Fruit fly (Drosophila melanogaster) whole organism, embryonic: ENCODE results near the gene Lasp.

ENCODE experiments used
- Antp ChIP-seq: fragments of 200-800 bp; sonication (Bioruptor generic); optimal IDR thresholded peaks from 3 replicates; lab custom pipeline; 2016; ENCODE audit warnings: missing biosample characterization, missing genetic modification characterization
- Atf6 ChIP-seq: fragments of 200-800 bp; sonication (Bioruptor generic); IDR thresholded peaks from 2 replicates; pipeline ENCODE4 v1.3.6; 2022; ENCODE audit warnings: missing biosample characterization, missing genetic modification characterization
- CG1024 ChIP-seq: fragments of 200-800 bp; sonication (Bioruptor generic); IDR thresholded peaks from 2 replicates; pipeline ENCODE4 v1.3.6; 2022; ENCODE audit warnings: missing biosample characterization, missing genetic modification characterization
- CG12744 ChIP-seq: fragments of 200-800 bp; sonication (Bioruptor generic); optimal IDR thresholded peaks from 2 replicates; lab custom pipeline; 2016; ENCODE audit warnings: missing biosample characterization, missing genetic modification characterization
- CG13775 ChIP-seq: fragments of 200-800 bp; sonication (Bioruptor generic); optimal IDR thresholded peaks from 3 replicates; lab custom pipeline; 2017; ENCODE audit warnings: missing biosample characterization, mild to moderate bottlenecking, missing genetic modification characterization
- CG14860 ChIP-seq: fragments of 200-800 bp; sonication (Bioruptor generic); IDR thresholded peaks from 3 replicates; pipeline ENCODE4 v1.3.6; 2022; ENCODE audit warnings: missing biosample characterization, missing genetic modification characterization; ENCODE audit not compliant: partially characterized antibody
- CG1602 ChIP-seq: fragments of 200-800 bp; sonication (Bioruptor generic); optimal IDR thresholded peaks from 3 replicates; lab custom pipeline; 2016; ENCODE audit warnings: missing biosample characterization, missing genetic modification characterization
- CG1603 ChIP-seq: fragments of 200-800 bp; sonication (Bioruptor generic); optimal IDR thresholded peaks from 2 replicates; lab custom pipeline; 2019; ENCODE audit warnings: missing biosample characterization, mild to moderate bottlenecking, missing genetic modification characterization, moderate library complexity
- CG17802 ChIP-seq: fragments of 200-800 bp; sonication (Bioruptor generic); optimal IDR thresholded peaks from 2 replicates; lab custom pipeline; 2018; ENCODE audit warnings: missing biosample characterization, mild to moderate bottlenecking, missing genetic modification characterization, moderate library complexity
- CG17829 ChIP-seq: fragments of 200-800 bp; optimal IDR thresholded peaks from 2 replicates; lab custom pipeline; 2019; ENCODE audit warnings: missing biosample characterization, mild to moderate bottlenecking, missing genetic modification characterization, moderate library complexity
- CG1792 ChIP-seq: fragments of 200-800 bp; sonication (Bioruptor generic); optimal IDR thresholded peaks from 2 replicates; lab custom pipeline; 2016; ENCODE audit warnings: missing biosample characterization, missing genetic modification characterization
- CG2120 ChIP-seq: fragments of 200-800 bp; sonication (Bioruptor generic); optimal IDR thresholded peaks from 3 replicates; lab custom pipeline; 2016; ENCODE audit warnings: missing biosample characterization, missing genetic modification characterization
- CG2712 ChIP-seq: fragments of 200-800 bp; optimal IDR thresholded peaks from 3 replicates; lab custom pipeline; 2019; ENCODE audit warnings: missing biosample characterization, mild to moderate bottlenecking, missing genetic modification characterization, moderate library complexity
- CG3065 ChIP-seq: fragments of 200-800 bp; sonication (Bioruptor generic); optimal IDR thresholded peaks from 2 replicates; lab custom pipeline; 2016; ENCODE audit warnings: missing biosample characterization, missing genetic modification characterization
- CG32532 ChIP-seq: fragments of 200-800 bp; sonication (Bioruptor generic); IDR thresholded peaks from 2 replicates; pipeline ENCODE4 v1.3.6; 2022; ENCODE audit warnings: missing biosample characterization, missing genetic modification characterization
- CG43689 ChIP-seq: fragments of 200-800 bp; sonication (Bioruptor generic); IDR thresholded peaks from 2 replicates; pipeline ENCODE4 v1.3.6; 2022; ENCODE audit warnings: missing biosample characterization, missing genetic modification characterization
- CG7786 ChIP-seq: fragments of 200-800 bp; sonication (Bioruptor generic); optimal IDR thresholded peaks from 2 replicates; lab custom pipeline; 2016; ENCODE audit warnings: missing biosample characterization, missing genetic modification characterization
- CG7963 ChIP-seq: fragments of 200-800 bp; sonication (Bioruptor generic); IDR thresholded peaks from 3 replicates; pipeline ENCODE4 v1.3.6; 2022; ENCODE audit warnings: missing biosample characterization, missing genetic modification characterization; ENCODE audit not compliant: partially characterized antibody
- CG8281 ChIP-seq: fragments of 200-800 bp; sonication (Bioruptor generic); optimal IDR thresholded peaks from 2 replicates; lab custom pipeline; 2018; ENCODE audit warnings: missing biosample characterization, mild to moderate bottlenecking, missing genetic modification characterization, moderate library complexity
- E2f1 ChIP-seq: fragments of 200-800 bp; sonication (Bioruptor generic); IDR thresholded peaks from 2 replicates; pipeline ENCODE4 v1.3.6; 2022; ENCODE audit warnings: missing biosample characterization, missing genetic modification characterization
- Elba2 ChIP-seq: fragments of 200-800 bp; sonication (Bioruptor generic); optimal IDR thresholded peaks from 3 replicates; lab custom pipeline; 2016; ENCODE audit warnings: missing biosample characterization, missing genetic modification characterization
- HLH3B ChIP-seq: fragments of 200-800 bp; sonication (Bioruptor generic); IDR thresholded peaks from 2 replicates; pipeline ENCODE4 v1.3.6; 2022; ENCODE audit warnings: missing biosample characterization, missing genetic modification characterization
- Hey ChIP-seq: fragments of 200-800 bp; sonication (Bioruptor generic); optimal IDR thresholded peaks from 3 replicates; lab custom pipeline; 2018; ENCODE audit warnings: missing biosample characterization, mild to moderate bottlenecking, missing genetic modification characterization
- MESR4 ChIP-seq: fragments of 200-800 bp; sonication (Bioruptor generic); optimal IDR thresholded peaks from 2 replicates; lab custom pipeline; 2018; ENCODE audit warnings: missing biosample characterization, mild to moderate bottlenecking, missing genetic modification characterization, moderate library complexity
- Mes4 ChIP-seq: fragments of 200-800 bp; sonication (Bioruptor generic); optimal IDR thresholded peaks from 2 replicates; lab custom pipeline; 2016; ENCODE audit warnings: missing biosample characterization, missing genetic modification characterization
- Myb ChIP-seq: fragments of 200-800 bp; sonication (Bioruptor generic); optimal IDR thresholded peaks from 2 replicates; lab custom pipeline; 2016; ENCODE audit warnings: missing biosample characterization, missing genetic modification characterization
- NK7.1 ChIP-seq: fragments of 200-800 bp; sonication (Bioruptor generic); optimal IDR thresholded peaks from 3 replicates; lab custom pipeline; 2016; ENCODE audit warnings: missing biosample characterization, missing genetic modification characterization
- Optix ChIP-seq: fragments of 200-800 bp; sonication (Bioruptor generic); IDR thresholded peaks from 3 replicates; pipeline ENCODE4 v1.3.6; 2022; ENCODE audit warnings: missing biosample characterization, missing genetic modification characterization
- PHDP ChIP-seq: fragments of 200-800 bp; sonication (Bioruptor generic); optimal IDR thresholded peaks from 3 replicates; lab custom pipeline; 2018; ENCODE audit warnings: missing biosample characterization, mild to moderate bottlenecking, missing genetic modification characterization, moderate library complexity
- Spps ChIP-seq: fragments of 200-800 bp; sonication (Bioruptor generic); optimal IDR thresholded peaks from 2 replicates; lab custom pipeline; 2018; ENCODE audit warnings: missing biosample characterization, mild to moderate bottlenecking, missing genetic modification characterization
- Vsx1 ChIP-seq: fragments of 200-800 bp; sonication (Bioruptor generic); optimal IDR thresholded peaks from 2 replicates; lab custom pipeline; 2017; ENCODE audit warnings: missing biosample characterization, mild to moderate bottlenecking, missing genetic modification characterization, missing genetic modification reagents
- Xbp1 ChIP-seq: fragments of 200-800 bp; sonication (Bioruptor generic); optimal IDR thresholded peaks from 3 replicates; lab custom pipeline; 2016; ENCODE audit warnings: missing biosample characterization, mild to moderate bottlenecking, missing genetic modification characterization
- YL-1 ChIP-seq: fragments of 200-800 bp; sonication (Bioruptor generic); optimal IDR thresholded peaks from 3 replicates; lab custom pipeline; 2017; ENCODE audit warnings: missing biosample characterization, mild to moderate bottlenecking, missing genetic modification characterization
- al ChIP-seq: fragments of 200-800 bp; sonication (Bioruptor generic); IDR thresholded peaks from 2 replicates; pipeline ENCODE4 v1.3.6; 2022; ENCODE audit warnings: missing biosample characterization, missing genetic modification characterization
- bigmax ChIP-seq: fragments of 200-800 bp; sonication (Bioruptor generic); optimal IDR thresholded peaks from 2 replicates; lab custom pipeline; 2018; ENCODE audit warnings: missing biosample characterization, mild to moderate bottlenecking, missing genetic modification characterization
- bsh ChIP-seq, 2 experiments: fragments of 200-800 bp; sonication (Bioruptor generic); optimal IDR thresholded peaks; 2 replicates each; lab custom pipeline; 2017 to 2018; ENCODE audit warnings: mild to moderate bottlenecking in 2 of 2, missing biosample characterization in 2 of 2, missing genetic modification characterization in 2 of 2, moderate library complexity in 1 of 2
- caup ChIP-seq: fragments of 200-800 bp; sonication (Bioruptor generic); optimal IDR thresholded peaks from 3 replicates; lab custom pipeline; 2017; ENCODE audit warnings: missing biosample characterization, mild to moderate bottlenecking, missing genetic modification characterization, moderate library complexity; ENCODE audit not compliant: severe bottlenecking
- cwo ChIP-seq: fragments of 200-800 bp; sonication (Bioruptor generic); optimal IDR thresholded peaks from 3 replicates; lab custom pipeline; 2017; ENCODE audit warnings: missing biosample characterization, missing genetic modification characterization, mild to moderate bottlenecking, moderate library complexity, missing genetic modification reagents
- dysf ChIP-seq: fragments of 200-800 bp; sonication (Bioruptor generic); IDR thresholded peaks from 3 replicates; pipeline ENCODE4 v1.3.6; 2022; ENCODE audit warnings: missing biosample characterization, missing genetic modification characterization
- jumu ChIP-seq: fragments of 200-800 bp; sonication (Bioruptor generic); optimal IDR thresholded peaks from 3 replicates; lab custom pipeline; 2016; ENCODE audit warnings: missing biosample characterization, missing genetic modification characterization
- mam ChIP-seq: fragments of 200-800 bp; sonication (Bioruptor generic); optimal IDR thresholded peaks from 3 replicates; lab custom pipeline; 2016; ENCODE audit warnings: missing biosample characterization, missing genetic modification characterization
- oc ChIP-seq: fragments of 200-800 bp; sonication (Bioruptor generic); optimal IDR thresholded peaks from 2 replicates; lab custom pipeline; 2018; ENCODE audit warnings: missing biosample characterization, mild to moderate bottlenecking, missing genetic modification characterization, moderate library complexity
- org-1 ChIP-seq: fragments of 200-800 bp; sonication (Bioruptor generic); optimal IDR thresholded peaks from 2 replicates; lab custom pipeline; 2017; ENCODE audit warnings: missing biosample characterization, missing genetic modification characterization
- sens-2 ChIP-seq: fragments of 200-800 bp; sonication (Bioruptor generic); IDR thresholded peaks from 2 replicates; pipeline ENCODE4 v1.3.6; 2022; ENCODE audit warnings: missing biosample characterization, missing genetic modification characterization
- so ChIP-seq: fragments of 200-800 bp; sonication (Bioruptor generic); IDR thresholded peaks from 3 replicates; pipeline ENCODE4 v1.3.6; 2022; ENCODE audit warnings: missing biosample characterization, missing genetic modification characterization
- sqz ChIP-seq: fragments of 200-800 bp; sonication (Bioruptor generic); optimal IDR thresholded peaks from 3 replicates; lab custom pipeline; 2018; ENCODE audit warnings: missing biosample characterization, mild to moderate bottlenecking, missing genetic modification characterization
- tna ChIP-seq: fragments of 200-800 bp; sonication (Bioruptor generic); IDR thresholded peaks from 2 replicates; pipeline ENCODE4 v1.3.6; 2022; ENCODE audit warnings: missing biosample characterization, missing genetic modification characterization; ENCODE audit not compliant: partially characterized antibody
- trem ChIP-seq: fragments of 200-800 bp; optimal IDR thresholded peaks from 3 replicates; lab custom pipeline; 2019; ENCODE audit warnings: missing biosample characterization, mild to moderate bottlenecking, missing genetic modification characterization, moderate library complexity

Gene Lasp

dm6 chr3L:16659959-16660870 is 51.3 kb downstream of the Lasp start (continued):
- peak; percentile 95 for TF ChIP-seq trem (tag; lab: Kevin White, UChicago)
- peak; percentile 97 for TF ChIP-seq CG1602
- TF ChIP-seq Antp (GFP tag; lab: Kevin White, UChicago): peak; percentile 91
- peak; percentile 87 for TF ChIP-seq CG1603
- peak; percentile 92 for TF ChIP-seq CG1792
- peak; percentile 95 to 97 for TF ChIP-seq bsh (GFP tag; optimal IDR thresholded peaks at IDR 0.05; lab: Kevin White, UChicago)
- peak; percentile 94 for TF ChIP-seq so (GFP tag; lab: Robert Waterston, UW)
- peak; percentile 92 for TF ChIP-seq Optix (GFP tag; lab: Robert Waterston, UW)
- TF ChIP-seq caup (GFP tag; lab: Kevin White, UChicago): peak; percentile 97
- TF ChIP-seq CG32532 (GFP tag; lab: Robert Waterston, UW): peak; percentile 94
- peak; percentile 97 for TF ChIP-seq CG13775 (GFP tag; lab: Kevin White, UChicago)
- peak; percentile 93 for TF ChIP-seq oc (tag; lab: Kevin White, UChicago)
- peak; percentile 30 for TF ChIP-seq MESR4 (GFP tag; lab: Kevin White, UChicago)
- peak; percentile 79 for TF ChIP-seq YL-1 (GFP tag; lab: Kevin White, UChicago)
- peak; percentile 94 for TF ChIP-seq Vsx1 (GFP tag; lab: Kevin White, UChicago)
- TF ChIP-seq CG43689: peak; percentile 85
- peak; percentile 95 for TF ChIP-seq CG17829 (tag; lab: Kevin White, UChicago)
- TF ChIP-seq HLH3B (GFP tag; lab: Robert Waterston, UW): peak; percentile 96
- TF ChIP-seq CG2120 (GFP tag; lab: Kevin White, UChicago): peak; percentile 94
- peak; percentile 97 for TF ChIP-seq org-1
- peak; percentile 92 for TF ChIP-seq jumu (GFP tag; lab: Kevin White, UChicago)
- no peak for TF ChIP-seq CG7963
- TF ChIP-seq dysf (GFP tag; lab: Robert Waterston, UW): peak; percentile 97
- peak; percentile 90 for TF ChIP-seq CG8281 (tag; lab: Kevin White, UChicago)
- peak; percentile 85 for TF ChIP-seq CG17802 (tag; lab: Kevin White, UChicago)
- peak; percentile 91 for TF ChIP-seq sqz
- peak; percentile 20 for TF ChIP-seq Hey (tag; lab: Kevin White, UChicago)
- TF ChIP-seq sens-2: peak; percentile 92
- TF ChIP-seq NK7.1 (GFP tag; lab: Kevin White, UChicago): peak; percentile 86
- TF ChIP-seq CG2712: peak; percentile 97
- TF ChIP-seq CG14860: no peak
- TF ChIP-seq tna (GFP tag; lab: Robert Waterston, UW): no peak
- TF ChIP-seq CG3065: peak; percentile 89
- TF ChIP-seq cwo (GFP tag; lab: Kevin White, UChicago): peak; percentile 95
- peak; percentile 82 for TF ChIP-seq CG1024 (GFP tag; lab: Robert Waterston, UW)
- TF ChIP-seq PHDP (tag; lab: Kevin White, UChicago): peak; percentile 97
- peak; percentile 82 for TF ChIP-seq CG12744
- TF ChIP-seq Mes4 (GFP tag; lab: Kevin White, UChicago): peak; percentile 77
- peak; percentile 50 for TF ChIP-seq Elba2 (GFP tag; lab: Kevin White, UChicago)
- TF ChIP-seq Spps (tag; lab: Kevin White, UChicago): peak; percentile 92
- peak; percentile 74 for TF ChIP-seq Myb
- peak; percentile 94 for TF ChIP-seq E2f1 (GFP tag; lab: Robert Waterston, UW)
- peak; percentile 50 for TF ChIP-seq bigmax (GFP tag; lab: Kevin White, UChicago)
- peak; percentile 86 for TF ChIP-seq CG7786
- TF ChIP-seq Xbp1: peak; percentile 97
- TF ChIP-seq mam (GFP tag; lab: Kevin White, UChicago): peak; percentile 95
- peak; percentile 94 for TF ChIP-seq Atf6 (GFP tag; lab: Robert Waterston, UW)
- TF ChIP-seq al (GFP tag; lab: Robert Waterston, UW): peak; percentile 86
